Fruit fly (Drosophila melanogaster) whole organism, embryonic: ENCODE measurements around the gene CG12880.

Source experiments
- Ada2b ChIP-seq: fragments of 200-800 bp; sonication (Bioruptor generic); IDR thresholded peaks from 2 replicates; pipeline ENCODE4 v1.3.6; 2022; ENCODE audit warnings: missing biosample characterization, missing genetic modification characterization
- Aef1 ChIP-seq: fragments of 200-800 bp; sonication (Bioruptor generic); IDR thresholded peaks from 3 replicates; pipeline ENCODE4 v1.3.6; 2022; ENCODE audit warnings: missing biosample characterization, missing genetic modification characterization
- Atf-2 ChIP-seq: fragments of 200-800 bp; sonication (Bioruptor generic); optimal IDR thresholded peaks from 2 replicates; lab custom pipeline; 2016; ENCODE audit warnings: missing biosample characterization, missing genetic modification characterization
- Bgb ChIP-seq: fragments of 200-800 bp; sonication (Bioruptor generic); IDR thresholded peaks from 2 replicates; pipeline ENCODE4 v1.3.6; 2022; ENCODE audit warnings: missing biosample characterization, missing genetic modification characterization; ENCODE audit not compliant: partially characterized antibody
- C15 ChIP-seq: fragments of 200-800 bp; sonication (Bioruptor generic); IDR thresholded peaks from 3 replicates; pipeline ENCODE4 v1.3.6; 2022; ENCODE audit warnings: missing biosample characterization, missing genetic modification characterization
- CG11398 ChIP-seq: fragments of 200-800 bp; sonication (Bioruptor generic); optimal IDR thresholded peaks from 2 replicates; lab custom pipeline; 2016; ENCODE audit warnings: missing biosample characterization, missing genetic modification characterization
- CG11560 ChIP-seq: fragments of 200-800 bp; sonication (Bioruptor generic); IDR thresholded peaks from 3 replicates; pipeline ENCODE4 v1.3.6; 2022; ENCODE audit warnings: missing biosample characterization, missing genetic modification characterization
- CG14050 ChIP-seq: fragments of 200-800 bp; sonication (Bioruptor generic); IDR thresholded peaks from 3 replicates; pipeline ENCODE4 v1.3.6; 2022; ENCODE audit warnings: missing biosample characterization, missing genetic modification characterization
- CG17359 ChIP-seq: fragments of 200-800 bp; sonication (Bioruptor generic); optimal IDR thresholded peaks from 3 replicates; lab custom pipeline; 2018; ENCODE audit warnings: missing biosample characterization, mild to moderate bottlenecking, missing genetic modification characterization, moderate library complexity
- CG2116 ChIP-seq: fragments of 200-800 bp; sonication (Bioruptor generic); optimal IDR thresholded peaks from 3 replicates; lab custom pipeline; 2018; ENCODE audit warnings: missing biosample characterization, mild to moderate bottlenecking, missing genetic modification characterization
- CG2199 ChIP-seq: fragments of 200-800 bp; sonication (Bioruptor generic); IDR thresholded peaks from 3 replicates; pipeline ENCODE4 v1.3.6; 2022; ENCODE audit warnings: missing biosample characterization, missing genetic modification characterization
- CG2678 ChIP-seq: fragments of 200-800 bp; sonication (Bioruptor generic); optimal IDR thresholded peaks from 3 replicates; lab custom pipeline; 2019; ENCODE audit warnings: missing biosample characterization, mild to moderate bottlenecking, missing genetic modification characterization, moderate library complexity
- CG31365 ChIP-seq: fragments of 200-800 bp; sonication (Bioruptor generic); optimal IDR thresholded peaks from 2 replicates; lab custom pipeline; 2018; ENCODE audit warnings: missing biosample characterization, mild to moderate bottlenecking, missing genetic modification characterization
- CG3847 ChIP-seq: fragments of 200-800 bp; sonication (Bioruptor generic); IDR thresholded peaks from 2 replicates; pipeline ENCODE4 v1.3.6; 2022; ENCODE audit warnings: missing biosample characterization, missing genetic modification characterization
- CG4707 ChIP-seq: fragments of 200-800 bp; sonication (Bioruptor generic); optimal IDR thresholded peaks from 2 replicates; lab custom pipeline; 2018; ENCODE audit warnings: missing biosample characterization, mild to moderate bottlenecking, missing genetic modification characterization, moderate library complexity
- CG5180 ChIP-seq: fragments of 200-800 bp; sonication (Bioruptor generic); optimal IDR thresholded peaks from 3 replicates; lab custom pipeline; 2017; ENCODE audit warnings: missing biosample characterization, missing genetic modification characterization, mild to moderate bottlenecking, moderate library complexity, missing genetic modification reagents
- CG6654 ChIP-seq: fragments of 200-800 bp; sonication (Bioruptor generic); optimal IDR thresholded peaks from 2 replicates; lab custom pipeline; 2017; ENCODE audit warnings: missing biosample characterization, mild to moderate bottlenecking, missing genetic modification characterization
- CG7928 ChIP-seq: fragments of 200-800 bp; sonication (Bioruptor generic); optimal IDR thresholded peaks from 2 replicates; lab custom pipeline; 2017; ENCODE audit warnings: missing biosample characterization, mild to moderate bottlenecking, missing genetic modification characterization
- CG7987 ChIP-seq: fragments of 200-800 bp; sonication (Bioruptor generic); optimal IDR thresholded peaks from 2 replicates; lab custom pipeline; 2018; ENCODE audit warnings: missing biosample characterization, mild to moderate bottlenecking, missing genetic modification characterization, moderate library complexity
- CG8281 ChIP-seq: fragments of 200-800 bp; sonication (Bioruptor generic); optimal IDR thresholded peaks from 2 replicates; lab custom pipeline; 2018; ENCODE audit warnings: missing biosample characterization, mild to moderate bottlenecking, missing genetic modification characterization, moderate library complexity
- CG9797 ChIP-seq: fragments of 200-800 bp; sonication (Bioruptor generic); optimal IDR thresholded peaks from 3 replicates; lab custom pipeline; 2018; ENCODE audit warnings: missing biosample characterization, mild to moderate bottlenecking, missing genetic modification characterization
- CG9876 ChIP-seq: fragments of 200-800 bp; sonication (Bioruptor generic); optimal IDR thresholded peaks from 2 replicates; lab custom pipeline; 2016; ENCODE audit warnings: missing biosample characterization, missing genetic modification characterization
- Dbx ChIP-seq: fragments of 200-800 bp; sonication (Bioruptor generic); IDR thresholded peaks from 3 replicates; pipeline ENCODE4 v1.3.6; 2022; ENCODE audit warnings: missing biosample characterization, missing genetic modification characterization
- ERR ChIP-seq: fragments of 200-800 bp; sonication (Bioruptor generic); optimal IDR thresholded peaks from 2 replicates; lab custom pipeline; 2016; ENCODE audit warnings: missing biosample characterization, missing genetic modification characterization
- Elba2 ChIP-seq: fragments of 200-800 bp; sonication (Bioruptor generic); optimal IDR thresholded peaks from 3 replicates; lab custom pipeline; 2016; ENCODE audit warnings: missing biosample characterization, missing genetic modification characterization
- HmgZ ChIP-seq: fragments of 200-800 bp; sonication (Bioruptor generic); optimal IDR thresholded peaks from 2 replicates; lab custom pipeline; 2018; ENCODE audit warnings: missing biosample characterization, mild to moderate bottlenecking, missing genetic modification characterization
- Hr51 ChIP-seq, 2 experiments: fragments of 200-800 bp; sonication (Bioruptor generic); optimal IDR thresholded peaks; 2 replicates in 1 of 2; 3 replicates in 1 of 2; lab custom pipeline; 2016 to 2018; ENCODE audit warnings: missing biosample characterization in 2 of 2, missing genetic modification characterization in 2 of 2, mild to moderate bottlenecking in 1 of 2, moderate library complexity in 1 of 2
- Mad ChIP-seq: fragments of 200-800 bp; sonication (Bioruptor generic); optimal IDR thresholded peaks from 2 replicates; lab custom pipeline; 2016; ENCODE audit warnings: missing biosample characterization, missing genetic modification characterization
- Neu2 ChIP-seq: fragments of 200-800 bp; sonication (Bioruptor generic); optimal IDR thresholded peaks from 3 replicates; lab custom pipeline; 2016; ENCODE audit warnings: missing biosample characterization, missing genetic modification characterization, borderline replicate concordance
- Poxn ChIP-seq: fragments of 200-800 bp; sonication (Bioruptor generic); IDR thresholded peaks from 2 replicates; pipeline ENCODE4 v1.3.6; 2022; ENCODE audit warnings: missing biosample characterization, missing genetic modification characterization
- bigmax ChIP-seq: fragments of 200-800 bp; sonication (Bioruptor generic); optimal IDR thresholded peaks from 2 replicates; lab custom pipeline; 2018; ENCODE audit warnings: missing biosample characterization, mild to moderate bottlenecking, missing genetic modification characterization
- cato ChIP-seq: fragments of 200-800 bp; sonication (Bioruptor generic); optimal IDR thresholded peaks from 2 replicates; lab custom pipeline; 2016; ENCODE audit warnings: missing biosample characterization, missing genetic modification characterization, borderline replicate concordance
- caup ChIP-seq: fragments of 200-800 bp; sonication (Bioruptor generic); optimal IDR thresholded peaks from 3 replicates; lab custom pipeline; 2017; ENCODE audit warnings: missing biosample characterization, mild to moderate bottlenecking, missing genetic modification characterization, moderate library complexity; ENCODE audit not compliant: severe bottlenecking
- chif ChIP-seq, 2 experiments: fragments of 200-800 bp; sonication (Bioruptor generic); optimal IDR thresholded peaks; 3 replicates each; lab custom pipeline; 2016; ENCODE audit warnings: missing biosample characterization in 2 of 2, missing genetic modification characterization in 2 of 2
- chinmo ChIP-seq: fragments of 200-800 bp; sonication (Bioruptor generic); IDR thresholded peaks from 4 replicates; pipeline ENCODE4 v1.3.6; 2022; ENCODE audit warnings: missing biosample characterization, missing genetic modification characterization; ENCODE audit not compliant: partially characterized antibody
- croc ChIP-seq: fragments of 200-800 bp; sonication (Bioruptor generic); conservative IDR thresholded peaks from 3 replicates; pipeline ENCODE4 v1.3.6; 2022; ENCODE audit warnings: missing biosample characterization, missing genetic modification characterization
- dm ChIP-seq: fragments of 200-800 bp; sonication (Bioruptor generic); optimal IDR thresholded peaks from 3 replicates; lab custom pipeline; 2016; ENCODE audit warnings: missing biosample characterization, missing genetic modification characterization
- hkb ChIP-seq, 2 experiments: fragments of 200-800 bp in 1 of 2; fragments of >200 bp in 1 of 2; sonication (Bioruptor generic) in 1 of 2; IDR thresholded peaks in 1 of 2; optimal IDR thresholded peaks in 1 of 2; 2 replicates each; pipeline versions ENCODE4 v1.3.6 to Lab custom; 2017 to 2022; ENCODE audit warnings: missing biosample characterization in 1 of 2, missing genetic modification characterization in 1 of 2
- mirr ChIP-seq: fragments of 200-800 bp; sonication (Bioruptor generic); optimal IDR thresholded peaks from 3 replicates; lab custom pipeline; 2018; ENCODE audit warnings: missing biosample characterization, mild to moderate bottlenecking, missing genetic modification characterization
- onecut ChIP-seq: fragments of 200-800 bp; sonication (Bioruptor generic); IDR thresholded peaks from 2 replicates; pipeline ENCODE4 v1.3.6; 2022; ENCODE audit warnings: missing biosample characterization, missing genetic modification characterization
- psq ChIP-seq: fragments of 200-800 bp; sonication (Bioruptor generic); optimal IDR thresholded peaks from 2 replicates; lab custom pipeline; 2017; ENCODE audit warnings: missing biosample characterization, missing genetic modification characterization
- pum ChIP-seq: fragments of 200-800 bp; sonication (Bioruptor generic); optimal IDR thresholded peaks from 2 replicates; lab custom pipeline; 2016; ENCODE audit warnings: missing biosample characterization, missing genetic modification characterization
- pzg ChIP-seq: fragments of 200-800 bp; sonication (Bioruptor generic); optimal IDR thresholded peaks from 3 replicates; lab custom pipeline; 2018; ENCODE audit warnings: missing biosample characterization, mild to moderate bottlenecking, missing genetic modification characterization, moderate library complexity
- sens-2 ChIP-seq: fragments of 200-800 bp; sonication (Bioruptor generic); IDR thresholded peaks from 2 replicates; pipeline ENCODE4 v1.3.6; 2022; ENCODE audit warnings: missing biosample characterization, missing genetic modification characterization
- sima ChIP-seq: fragments of 200-800 bp; sonication (Bioruptor generic); optimal IDR thresholded peaks from 2 replicates; lab custom pipeline; 2016; ENCODE audit warnings: missing biosample characterization, missing genetic modification characterization
- so ChIP-seq: fragments of 200-800 bp; sonication (Bioruptor generic); IDR thresholded peaks from 3 replicates; pipeline ENCODE4 v1.3.6; 2022; ENCODE audit warnings: missing biosample characterization, missing genetic modification characterization
- sug ChIP-seq: fragments of 200-800 bp; optimal IDR thresholded peaks from 2 replicates; lab custom pipeline; 2019; ENCODE audit warnings: missing biosample characterization, mild to moderate bottlenecking, missing genetic modification characterization, moderate library complexity
- tgo ChIP-seq: fragments of 200-800 bp; sonication (Bioruptor generic); IDR thresholded peaks from 3 replicates; pipeline ENCODE4 v1.3.6; 2022; ENCODE audit warnings: missing biosample characterization, missing genetic modification characterization
- tin ChIP-seq: fragments of 200-800 bp; sonication (Bioruptor generic); optimal IDR thresholded peaks from 3 replicates; lab custom pipeline; 2016; ENCODE audit warnings: missing biosample characterization, missing genetic modification characterization

Gene CG12880

DNA sequence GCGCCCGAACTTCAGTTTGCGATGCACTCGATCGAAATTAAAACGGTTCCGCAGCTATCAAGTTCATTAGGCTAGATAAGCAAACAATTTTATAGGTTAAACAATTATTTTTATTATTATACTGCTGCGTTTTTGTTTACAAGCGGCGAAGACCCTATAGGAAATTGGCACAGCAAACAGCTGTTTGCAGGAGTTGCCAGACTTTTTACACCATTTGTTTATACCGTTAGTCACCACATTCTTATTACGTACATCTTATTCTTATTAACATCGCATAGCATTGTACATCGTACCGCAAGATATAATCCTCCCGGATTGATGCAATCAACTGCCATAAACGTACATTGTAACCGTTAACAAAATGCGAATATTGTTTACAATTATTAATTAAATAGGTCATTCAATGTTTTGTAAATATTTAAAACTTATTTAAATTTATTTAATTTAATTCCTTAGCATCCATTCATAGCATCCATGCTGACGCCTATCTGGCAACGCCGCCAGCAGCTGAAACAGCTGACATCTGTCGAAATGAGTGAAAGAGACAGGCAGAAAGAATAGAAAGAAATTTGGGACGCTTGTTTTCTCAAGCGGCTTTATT is 20.9 kb downstream of the CG12880 start, which contains the start of the genes CROT and CG12877 (continued):
- TF ChIP-seq CG17359 (peak; percentile 64), CG4707 (no peak), CG7987 (GFP tag; lab: Kevin White, UChicago) (no peak), CG31365 (tag; lab: Kevin White, UChicago) (no peak), HmgZ (tag; lab: Kevin White, UChicago) (peak; percentile 63), CG2678 (peak; percentile 72), Dbx (GFP tag; lab: Robert Waterston, UW) (peak; percentile 81), croc (GFP tag; lab: Robert Waterston, UW) (peak; percentile 42; the same call in 2 of the 3 replicates), CG9876 (no peak), hkb (optimal IDR thresholded peaks at IDR 0.05; lab: Kevin White, UChicago) (no peak), hkb (GFP tag; IDR thresholded peaks at IDR 0.05; lab: Robert Waterston, UW) (peak; percentile 72), bigmax (GFP tag; lab: Kevin White, UChicago) (peak; percentile 92), Ada2b (peak; percentile 72), caup (peak; percentile 58), CG11398 (GFP tag; lab: Kevin White, UChicago) (no peak), so (peak; percentile 67; the same call in 1 of the 3 replicates), CG8281 (tag; lab: Kevin White, UChicago) (peak; percentile 5), sens-2 (GFP tag; lab: Robert Waterston, UW) (0 out of 2 replicates have a peak, but pooled peaks have one; percentile 27), Aef1 (GFP tag; lab: Robert Waterston, UW) (peak; percentile 72), mirr (peak; percentile 11), Mad (GFP tag; lab: Kevin White, UChicago) (peak; percentile 55), sug (tag; lab: Kevin White, UChicago) (peak; percentile 72), CG9797 (peak; percentile 35), CG5180 (GFP tag; lab: Kevin White, UChicago) (no peak), dm (GFP tag; lab: Kevin White, UChicago) (peak; percentile 27), onecut (GFP tag; lab: Robert Waterston, UW) (peak; percentile 42), ERR (GFP tag; lab: Kevin White, UChicago) (no peak), CG6654 (GFP tag; lab: Kevin White, UChicago) (peak; percentile 56), C15 (GFP tag; lab: Robert Waterston, UW) (no peak), CG2199 (no peak), pum (GFP tag; lab: Kevin White, UChicago) (peak; percentile 18), CG14050 (GFP tag; lab: Robert Waterston, UW) (peak; percentile 42; the same call in 1 of the 3 replicates), sima (GFP tag; lab: Kevin White, UChicago) (no peak), cato (GFP tag; lab: Kevin White, UChicago) (peak; percentile 82), Elba2 (GFP tag; lab: Kevin White, UChicago) (peak; percentile 100), Neu2 (GFP tag; lab: Kevin White, UChicago) (no peak), CG2116 (GFP tag; lab: Kevin White, UChicago) (peak; percentile 90), Poxn (GFP tag; lab: Robert Waterston, UW) (peak; percentile 68), chinmo (GFP tag; lab: Robert Waterston, UW) (no peak), pzg (GFP tag; lab: Kevin White, UChicago) (peak; percentile 47), CG11560 (peak; percentile 33; the same call in 2 of the 3 replicates), Bgb (GFP tag; lab: Robert Waterston, UW) (no peak), CG3847 (GFP tag; lab: Robert Waterston, UW) (peak; percentile 86), CG7928 (GFP tag; lab: Kevin White, UChicago) (peak; percentile 16), chif (GFP tag; optimal IDR thresholded peaks at IDR 0.05; lab: Kevin White, UChicago) (peak; percentile 16 to 51), tin (peak; percentile 75), Atf-2 (GFP tag; lab: Kevin White, UChicago) (peak; percentile 7), Hr51 (GFP tag; optimal IDR thresholded peaks at IDR 0.05; lab: Kevin White, UChicago) (peak; percentile 73 to 81), psq (GFP tag; lab: Kevin White, UChicago) (peak; percentile 40), tgo (GFP tag; lab: Robert Waterston, UW) (peak; percentile 69)
